Fruit fly (Drosophila melanogaster) S2 (cell line): Measurements from ENCODE around the gene Noc1.

Experiments used
- CG8478 ChIP-seq: fragments of >200 bp; optimal IDR thresholded peaks from 2 replicates; lab custom pipeline; 2018
- CTCF ChIP-seq, 2 experiments: fragments of >200 bp; optimal IDR thresholded peaks; 2 replicates each; lab custom pipeline; 2018

- TF ChIP-seq CG8478 (no peak), CTCF (optimal IDR thresholded peaks at IDR 0.05; lab: Kevin White, UChicago) (no peak)
Measured at dm6 chr3L:11071057-11071456, 3.5 kb upstream of the Noc1 start.
